Worm (Caenorhabditis elegans) whole organism, L4 larva: ENCODE results near the gene T11B7.1.

Experiments
- F44E2.7 ChIP-seq: fragments of 200-800 bp; sonication (Bioruptor generic); IDR thresholded peaks from 2 replicates; pipeline ENCODE4 v2.1.2; 2022; ENCODE audit warnings: missing genetic modification characterization, missing compliant biosample characterization
- R02D3.7 ChIP-seq: fragments of 150-350 bp; sonication (generic microtip); optimal IDR thresholded peaks from 3 replicates; lab custom pipeline; 2014; ENCODE audit warnings: missing biosample characterization, missing genetic modification characterization
- T26A8.4 ChIP-seq: fragments of 200-800 bp; sonication (Bioruptor generic); IDR thresholded peaks from 2 replicates; pipeline ENCODE4 v1.3.6; 2022; ENCODE audit warnings: missing genetic modification characterization, missing compliant biosample characterization
- Y105C5A.15 ChIP-seq: fragments of 200-800 bp; sonication (Bioruptor generic); IDR thresholded peaks from 2 replicates; pipeline ENCODE4 v1.3.6; 2022; ENCODE audit warnings: missing genetic modification characterization, missing compliant biosample characterization
- Y5F2A.4 ChIP-seq: fragments of 200-800 bp; sonication (Bioruptor generic); optimal IDR thresholded peaks from 2 replicates; lab custom pipeline; 2018; ENCODE audit warnings: mild to moderate bottlenecking, missing genetic modification characterization, missing compliant biosample characterization
- Y75B8A.6 ChIP-seq: fragments of 200-800 bp; sonication (Bioruptor generic); IDR thresholded peaks from 2 replicates; pipeline ENCODE4 v1.3.6; 2022; ENCODE audit warnings: missing genetic modification reagents, missing genetic modification characterization, missing compliant biosample characterization
- ZK337.2 ChIP-seq: fragments of 200-800 bp; sonication (Bioruptor generic); IDR thresholded peaks from 2 replicates; pipeline ENCODE4 v1.3.6; 2022; ENCODE audit warnings: missing genetic modification reagents, missing genetic modification characterization, missing compliant biosample characterization
- ZK546.5 ChIP-seq, 2 experiments: sonication (generic microtip); optimal IDR thresholded peaks; 2 replicates each; lab custom pipeline; 2017; ENCODE audit warnings: missing biosample characterization in 2 of 2, missing genetic modification characterization in 2 of 2
- aly-2 ChIP-seq: sonication (generic microtip); optimal IDR thresholded peaks from 2 replicates; lab custom pipeline; 2018; ENCODE audit warnings: missing biosample characterization, missing genetic modification characterization
- ama-1 ChIP-seq: fragments of 150-350 bp; optimal IDR thresholded peaks from 2 replicates; lab custom pipeline; 2014; ENCODE audit warnings: inconsistent platforms, mixed read lengths
- arid-1 ChIP-seq: fragments of 200-800 bp; sonication (Bioruptor generic); conservative IDR thresholded peaks from 2 replicates; pipeline ENCODE4 v1.3.6; 2022; ENCODE audit warnings: missing genetic modification reagents, missing genetic modification characterization, missing compliant biosample characterization
- ceh-20 ChIP-seq: fragments of 200-800 bp; sonication (Bioruptor generic); IDR thresholded peaks from 2 replicates; pipeline ENCODE4 v1.3.6; 2022; ENCODE audit warnings: missing genetic modification reagents, missing genetic modification characterization, missing compliant biosample characterization
- daf-19 ChIP-seq: fragments of 200-800 bp; sonication (Bioruptor generic); conservative IDR thresholded peaks from 2 replicates; pipeline ENCODE4 v1.3.6; 2022; ENCODE audit warnings: missing genetic modification characterization, missing compliant biosample characterization
- dmd-8 ChIP-seq: fragments of 200-800 bp; sonication (Bioruptor generic); IDR thresholded peaks from 2 replicates; pipeline ENCODE4 v1.3.6; 2022; ENCODE audit warnings: missing genetic modification characterization, missing compliant biosample characterization
- dpl-1 ChIP-seq: fragments of 150-350 bp; optimal IDR thresholded peaks from 2 replicates; lab custom pipeline; 2014; ENCODE audit warnings: missing biosample characterization, missing genetic modification reagents, missing genetic modification characterization
- duxl-1 ChIP-seq: sonication (generic microtip); optimal IDR thresholded peaks from 2 replicates; lab custom pipeline; 2016; ENCODE audit warnings: mild to moderate bottlenecking, missing genetic modification characterization, moderate library complexity, missing compliant biosample characterization; ENCODE audit not compliant: poor library complexity
- gei-8 ChIP-seq: fragments of 200-800 bp; sonication (Bioruptor generic); optimal IDR thresholded peaks from 2 replicates; lab custom pipeline; 2018; ENCODE audit warnings: mild to moderate bottlenecking, missing genetic modification characterization, missing compliant biosample characterization
- hif-1 ChIP-seq, 2 experiments: sonication (generic microtip); optimal IDR thresholded peaks; 2 replicates each; lab custom pipeline; 2016 to 2017; ENCODE audit warnings: missing compliant biosample characterization in 2 of 2, missing genetic modification characterization in 2 of 2, missing genetic modification reagents in 2 of 2, missing genotype in 2 of 2, mild to moderate bottlenecking in 1 of 2
- lin-13 ChIP-seq: fragments of 150-350 bp; optimal IDR thresholded peaks from 2 replicates; lab custom pipeline; 2014; ENCODE audit warnings: missing biosample characterization, missing genetic modification reagents, missing genetic modification characterization
- lin-15B ChIP-seq: fragments of 150-350 bp; sonication (generic microtip); optimal IDR thresholded peaks from 3 replicates; lab custom pipeline; 2014; ENCODE audit warnings: missing biosample characterization, missing genetic modification characterization
- lir-3 ChIP-seq: sonication (generic microtip); optimal IDR thresholded peaks from 2 replicates; lab custom pipeline; 2016; ENCODE audit warnings: mild to moderate bottlenecking, missing genetic modification characterization, missing compliant biosample characterization
- madf-9 ChIP-seq: fragments of 200-800 bp; sonication (Bioruptor generic); conservative IDR thresholded peaks from 2 replicates; pipeline ENCODE4 v1.3.6; 2022; ENCODE audit warnings: missing genetic modification reagents, missing genetic modification characterization, missing compliant biosample characterization
- mdl-1 ChIP-seq, 2 experiments: fragments of 150-350 bp in 1 of 2; sonication (generic microtip) in 1 of 2; optimal IDR thresholded peaks; 2 replicates each; lab custom pipeline; 2014 to 2017; ENCODE audit warnings: missing biosample characterization in 2 of 2, missing genetic modification characterization in 2 of 2
- mep-1 ChIP-seq: fragments of 150-350 bp; sonication (generic microtip); optimal IDR thresholded peaks from 3 replicates; lab custom pipeline; 2014; ENCODE audit warnings: missing biosample characterization, missing genetic modification characterization
- mes-2 ChIP-seq: sonication (generic microtip); optimal IDR thresholded peaks from 2 replicates; lab custom pipeline; 2016; ENCODE audit warnings: missing genotype, mild to moderate bottlenecking, missing genetic modification characterization, missing compliant biosample characterization; ENCODE audit not compliant: poor library complexity, severe bottlenecking
- mxl-3 ChIP-seq: fragments of 200-800 bp; sonication (Bioruptor generic); optimal IDR thresholded peaks from 2 replicates; lab custom pipeline; 2018; ENCODE audit warnings: mild to moderate bottlenecking, missing genetic modification characterization, missing compliant biosample characterization
- nhr-10 ChIP-seq: fragments of 150-350 bp; optimal IDR thresholded peaks from 2 replicates; lab custom pipeline; 2014; ENCODE audit warnings: missing biosample characterization, missing genetic modification characterization
- nhr-237 ChIP-seq: sonication (generic microtip); optimal IDR thresholded peaks from 2 replicates; lab custom pipeline; 2017; ENCODE audit warnings: missing biosample characterization, missing genetic modification characterization
- nhr-28 ChIP-seq: fragments of 150-350 bp; optimal IDR thresholded peaks from 2 replicates; lab custom pipeline; 2014; ENCODE audit warnings: missing biosample characterization, missing genetic modification characterization
- nhr-41 ChIP-seq: fragments of 200-800 bp; sonication (Bioruptor generic); IDR thresholded peaks from 2 replicates; pipeline ENCODE4 v1.3.6; 2022; ENCODE audit warnings: missing genetic modification reagents, missing genetic modification characterization, missing compliant biosample characterization
- nhr-48 ChIP-seq: sonication (generic microtip); optimal IDR thresholded peaks from 2 replicates; lab custom pipeline; 2016; ENCODE audit warnings: mild to moderate bottlenecking, missing genetic modification characterization, missing compliant biosample characterization
- nhr-6 ChIP-seq: fragments of 150-350 bp; optimal IDR thresholded peaks from 2 replicates; lab custom pipeline; 2014; ENCODE audit warnings: missing biosample characterization, missing genetic modification characterization
- pha-4 ChIP-seq, 2 experiments: fragments of 150-350 bp in 1 of 2; fragments of 200-800 bp in 1 of 2; sonication (Bioruptor generic) in 1 of 2; IDR thresholded peaks in 1 of 2; optimal IDR thresholded peaks in 1 of 2; 2 replicates each; pipeline versions ENCODE4 v1.3.6 to Lab custom; 2014 to 2022; ENCODE audit warnings: missing genetic modification characterization in 2 of 2, missing genetic modification reagents in 2 of 2, missing biosample characterization in 1 of 2, missing compliant biosample characterization in 1 of 2
- php-3 ChIP-seq: fragments of 200-800 bp; sonication (Bioruptor generic); IDR thresholded peaks from 2 replicates; pipeline ENCODE4 v1.3.6; 2022; ENCODE audit warnings: missing genetic modification reagents, missing genetic modification characterization, missing compliant biosample characterization
- snpc-4 ChIP-seq: fragments of 150-350 bp; optimal IDR thresholded peaks from 2 replicates; lab custom pipeline; 2014; ENCODE audit warnings: missing biosample characterization, missing genetic modification characterization
- unc-62 ChIP-seq, 3 experiments: fragments of 150-350 bp in 1 of 3; sonication (generic microtip); optimal IDR thresholded peaks in 2 of 3; peaks in 1 of 3; 1 replicate in 1 of 3; 2 replicates in 2 of 3; lab custom pipeline; 2014 to 2017; ENCODE audit warnings: missing biosample characterization in 3 of 3, missing genetic modification characterization in 3 of 3, missing genetic modification reagents in 3 of 3, missing genotype in 1 of 3
- zag-1 ChIP-seq: fragments of 150-350 bp; optimal IDR thresholded peaks from 2 replicates; lab custom pipeline; 2014; ENCODE audit warnings: missing biosample characterization, missing genetic modification characterization
- zfp-3 ChIP-seq: fragments of 200-800 bp; sonication (Bioruptor generic); conservative IDR thresholded peaks from 2 replicates; pipeline ENCODE4 v1.3.6; 2022; ENCODE audit warnings: missing genetic modification reagents, missing genetic modification characterization, missing compliant biosample characterization
- ztf-11 ChIP-seq: fragments of 150-350 bp; optimal IDR thresholded peaks from 2 replicates; lab custom pipeline; 2014; ENCODE audit warnings: missing biosample characterization, missing genetic modification characterization

The T11B7.1 gene

ce11 chrIV:8819471-8819870 is 21.0 kb upstream of the T11B7.1 start:
- TF ChIP-seq nhr-41 (no peak), zfp-3 (GFP tag; lab: Robert Waterston, UW) (no peak), dmd-8 (GFP tag; lab: Robert Waterston, UW) (no peak), mxl-3 (GFP tag; lab: Kevin White, UChicago) (no peak), dpl-1 (GFP tag; lab: Kevin White, UChicago) (no peak), duxl-1 (tag; lab: Kevin White, UChicago) (no peak), ZK546.5 (tag; optimal IDR thresholded peaks at IDR 0.05; lab: Kevin White, UChicago) (no peak), arid-1 (GFP tag; lab: Robert Waterston, UW) (no peak), lir-3 (tag; lab: Kevin White, UChicago) (no peak), lin-13 (GFP tag; lab: Kevin White, UChicago) (no peak), ZK337.2 (GFP tag; lab: Robert Waterston, UW) (no peak)

ce11 chrIV:8820041-8820440 is 20.5 kb upstream of the T11B7.1 start, which contains the start of gene T28C6.3:
Gene T28C6.3, plus strand, starts transcription at chrIV:8820341.
- no peak for TF ChIP-seq R02D3.7 (tag; lab: Kevin White, UChicago)
- no peak for TF ChIP-seq zag-1 (tag; lab: Kevin White, UChicago)
- TF ChIP-seq Y5F2A.4, result no peak
- TF ChIP-seq nhr-48 (tag; lab: Kevin White, UChicago), result no peak
- no peak for TF ChIP-seq dpl-1 (GFP tag; lab: Kevin White, UChicago)
- no peak for TF ChIP-seq ceh-20 (GFP tag; lab: Robert Waterston, UW)
- TF ChIP-seq daf-19, result no peak

ce11 chrIV:8821147-8821546 is 19.4 kb upstream of the T11B7.1 start, which contains the start of gene T28C6.5:
Gene T28C6.5, plus strand, starts transcription at chrIV:8821447.
- TF ChIP-seq unc-62 (GFP tag; optimal IDR thresholded peaks at IDR 0.05 in 1 of 2; lab: Kevin White, UChicago) (no peak), unc-62 (tag; optimal IDR thresholded peaks at IDR 0.05; lab: Kevin White, UChicago) (no peak), Y75B8A.6 (no peak), ztf-11 (tag; lab: Kevin White, UChicago) (no peak), nhr-48 (tag; lab: Kevin White, UChicago) (no peak), aly-2 (tag; lab: Kevin White, UChicago) (no peak), gei-8 (GFP tag; lab: Kevin White, UChicago) (no peak), mxl-3 (GFP tag; lab: Kevin White, UChicago) (no peak), lin-15B (no peak), nhr-6 (no peak), pha-4 (GFP tag; IDR thresholded peaks at IDR 0.05; lab: Robert Waterston, UW) (no peak), pha-4 (tag; optimal IDR thresholded peaks at IDR 0.05; lab: Kevin White, UChicago) (no peak), mdl-1 (tag; optimal IDR thresholded peaks at IDR 0.05; lab: Kevin White, UChicago) (no peak)

- TF ChIP-seq F44E2.7 (GFP tag; lab: Robert Waterston, UW), result no peak
- TF ChIP-seq mxl-3 (GFP tag; lab: Kevin White, UChicago), result no peak
- peak; percentile 88 for TF ChIP-seq T26A8.4 (GFP tag; lab: Robert Waterston, UW)
- peak; percentile 40 for TF ChIP-seq nhr-237 (tag; lab: Kevin White, UChicago)
- TF ChIP-seq mes-2 (tag; lab: Kevin White, UChicago), result no peak
- peak; percentile 7 for TF ChIP-seq mep-1 (tag; lab: Kevin White, UChicago)
- no peak for TF ChIP-seq hif-1 (tag; optimal IDR thresholded peaks at IDR 0.05; lab: Kevin White, UChicago)
- no peak for TF ChIP-seq madf-9 (GFP tag; lab: Robert Waterston, UW)
- TF ChIP-seq Y105C5A.15 (GFP tag; lab: Robert Waterston, UW), result 0 out of 2 replicates have a peak, but pooled peaks have one; percentile 31
- TF ChIP-seq php-3 (GFP tag; lab: Robert Waterston, UW), result no peak
- peak; percentile 53 for TF ChIP-seq nhr-10 (tag; lab: Kevin White, UChicago)
- no peak for TF ChIP-seq duxl-1 (tag; lab: Kevin White, UChicago)
- TF ChIP-seq nhr-28, result peak; percentile 12
- no peak for TF ChIP-seq snpc-4 (tag; lab: Kevin White, UChicago)
- peak; percentile 43 for TF ChIP-seq ama-1 (lab: Kevin White, UChicago)
Measured at ce11 chrIV:8822598-8822997, 17.9 kb upstream of the T11B7.1 start.
